Worm (Caenorhabditis elegans): ENCODE data around the gene ctbp-1.
A peak's percentile ranks its signal among the peaks of the same experiment; 100 is the strongest.

- TF ChIP-seq F26F4.8 (GFP tag; conservative IDR thresholded peaks at IDR 0.05): no peak
- no peak for TF ChIP-seq lin-15B (tag; optimal IDR thresholded peaks at IDR 0.05)
- TF ChIP-seq ces-1 (GFP tag; optimal IDR thresholded peaks at IDR 0.05): peak; percentile 37
- TF ChIP-seq nhr-76 (tag; optimal IDR thresholded peaks at IDR 0.05): no peak
Observed at ce11 chrX:5896001-5896400, 33.5 kb downstream of the ctbp-1 start.
